Worm (Caenorhabditis elegans): ENCODE measurements around the gene B0024.15.

- TF ChIP-seq fax-1 (tag; optimal IDR thresholded peaks at IDR 0.05), result no peak
- no peak for TF ChIP-seq C38D4.7 (GFP tag; optimal IDR thresholded peaks at IDR 0.05)
- no peak for TF ChIP-seq T23F11.4 (GFP tag; optimal IDR thresholded peaks at IDR 0.05)
- no peak for TF ChIP-seq ref-2 (tag; optimal IDR thresholded peaks at IDR 0.05)
- no peak for TF ChIP-seq F13H6.1 (tag; optimal IDR thresholded peaks at IDR 0.05)
- TF ChIP-seq elt-2 (tag; optimal IDR thresholded peaks at IDR 0.05), result no peak
- no peak for TF ChIP-seq ama-1 (optimal IDR thresholded peaks at IDR 0.05)
- no peak for TF ChIP-seq unc-86 (tag; optimal IDR thresholded peaks at IDR 0.05)
- TF ChIP-seq unc-42 (tag; optimal IDR thresholded peaks at IDR 0.05), result no peak
- TF ChIP-seq ceh-34 (tag; optimal IDR thresholded peaks at IDR 0.05), result no peak
- no peak for TF ChIP-seq gmeb-2 (tag; optimal IDR thresholded peaks at IDR 0.05)
Observed at ce11 chrV:10255005-10255472, 34.8 kb upstream of the B0024.15 start, which contains the start of gene rop-1.

All from whole organism, late embryonic.